Fruit fly (Drosophila melanogaster) whole organism, embryonic: Measurements from ENCODE around the gene CG7408.

ENCODE experiments used
- CG18262 ChIP-seq: fragments of 200-800 bp; optimal IDR thresholded peaks from 3 replicates; lab custom pipeline; 2019; ENCODE audit warnings: missing biosample characterization, mild to moderate bottlenecking, missing genetic modification characterization, moderate library complexity
- CG8359 ChIP-seq: fragments of 200-800 bp; sonication (Bioruptor generic); optimal IDR thresholded peaks from 2 replicates; lab custom pipeline; 2017; ENCODE audit warnings: missing biosample characterization, mild to moderate bottlenecking, missing genetic modification characterization, borderline replicate concordance
- CoRest ChIP-seq: fragments of 200-800 bp; sonication (Bioruptor generic); optimal IDR thresholded peaks from 3 replicates; lab custom pipeline; 2018; ENCODE audit warnings: missing biosample characterization, mild to moderate bottlenecking, missing genetic modification characterization, moderate library complexity
- ERR ChIP-seq: fragments of 200-800 bp; sonication (Bioruptor generic); optimal IDR thresholded peaks from 2 replicates; lab custom pipeline; 2016; ENCODE audit warnings: missing biosample characterization, missing genetic modification characterization
- Mad ChIP-seq: fragments of 200-800 bp; sonication (Bioruptor generic); optimal IDR thresholded peaks from 2 replicates; lab custom pipeline; 2016; ENCODE audit warnings: missing biosample characterization, missing genetic modification characterization
- Usf ChIP-seq: fragments of 200-800 bp; sonication (Bioruptor generic); optimal IDR thresholded peaks from 2 replicates; lab custom pipeline; 2017; ENCODE audit warnings: missing genotype, missing biosample characterization, missing genetic modification characterization
- ac ChIP-seq: fragments of 200-800 bp; sonication (Bioruptor generic); optimal IDR thresholded peaks from 3 replicates; lab custom pipeline; 2017; ENCODE audit warnings: missing biosample characterization, mild to moderate bottlenecking, missing genetic modification characterization
- gem ChIP-seq: fragments of 200-800 bp; sonication (Bioruptor generic); optimal IDR thresholded peaks from 2 replicates; lab custom pipeline; 2019; ENCODE audit warnings: missing biosample characterization, mild to moderate bottlenecking, missing genetic modification characterization, moderate library complexity
- inv ChIP-seq: fragments of 200-800 bp; sonication (Bioruptor generic); IDR thresholded peaks from 2 replicates; pipeline ENCODE4 v1.3.6; 2022; ENCODE audit warnings: missing biosample characterization, missing genetic modification characterization; ENCODE audit not compliant: partially characterized antibody
- pzg ChIP-seq: fragments of 200-800 bp; sonication (Bioruptor generic); optimal IDR thresholded peaks from 3 replicates; lab custom pipeline; 2018; ENCODE audit warnings: missing biosample characterization, mild to moderate bottlenecking, missing genetic modification characterization, moderate library complexity
- sim ChIP-seq: fragments of 200-800 bp; sonication (Bioruptor generic); IDR thresholded peaks from 2 replicates; pipeline ENCODE4 v1.3.6; 2022; ENCODE audit warnings: missing biosample characterization, missing genetic modification characterization
- slou ChIP-seq: fragments of 200-800 bp; sonication (Bioruptor generic); optimal IDR thresholded peaks from 3 replicates; lab custom pipeline; 2016; ENCODE audit warnings: missing biosample characterization, missing genetic modification characterization
- tin ChIP-seq: fragments of 200-800 bp; sonication (Bioruptor generic); optimal IDR thresholded peaks from 3 replicates; lab custom pipeline; 2016; ENCODE audit warnings: missing biosample characterization, missing genetic modification characterization

dm6 chr3L:17922182-17923102 is 43.5 kb downstream of the CG7408 start:
- TF ChIP-seq CoRest (tag; lab: Kevin White, UChicago) (no peak), sim (GFP tag; lab: Robert Waterston, UW) (no peak), gem (no peak), CG8359 (GFP tag; lab: Kevin White, UChicago) (no peak), pzg (GFP tag; lab: Kevin White, UChicago) (no peak), inv (GFP tag; lab: Robert Waterston, UW) (no peak), ERR (GFP tag; lab: Kevin White, UChicago) (no peak), ac (no peak), slou (GFP tag; lab: Kevin White, UChicago) (no peak), Mad (GFP tag; lab: Kevin White, UChicago) (no peak), CG18262 (no peak), tin (GFP tag; lab: Kevin White, UChicago) (no peak), Usf (GFP tag; lab: Kevin White, UChicago) (no peak)
